Worm (Caenorhabditis elegans): ENCODE data around the gene hid-1.

- TF ChIP-seq lin-13 (GFP tag; optimal IDR thresholded peaks at IDR 0.05) (no peak), madf-9 (GFP tag; conservative IDR thresholded peaks at IDR 0.05) (no peak), ceh-62 (tag; optimal IDR thresholded peaks at IDR 0.05) (no peak), nhr-11 (tag; optimal IDR thresholded peaks at IDR 0.05) (no peak), fkh-10 (GFP tag; optimal IDR thresholded peaks at IDR 0.05) (no peak), ceh-20 (GFP tag; IDR thresholded peaks at IDR 0.05) (no peak), nhr-237 (tag; optimal IDR thresholded peaks at IDR 0.05) (no peak), ztf-11 (tag; optimal IDR thresholded peaks at IDR 0.05) (no peak), pqm-1 (tag; optimal IDR thresholded peaks at IDR 0.05) (peak; percentile 3), lsy-2 (tag; optimal IDR thresholded peaks at IDR 0.05) (peak in 1 of 2 experiments; percentile 54), ceh-82 (tag; optimal IDR thresholded peaks at IDR 0.05) (no peak), snpc-4 (tag; optimal IDR thresholded peaks at IDR 0.05) (no peak), aha-1 (tag) (peak; percentile 77)
Observed at ce11 chrX:2488526-2489098, at the start of gene hid-1.
